Fruit fly (Drosophila melanogaster) whole organism, prepupa: ENCODE results near the gene MED4.

Source experiments
- Blimp-1 ChIP-seq: fragments of 200-800 bp; sonication (Bioruptor generic); optimal IDR thresholded peaks from 3 replicates; lab custom pipeline; 2017; ENCODE audit warnings: missing biosample characterization, missing genetic modification characterization, mild to moderate bottlenecking, moderate library complexity, missing genetic modification reagents
- CG10631 ChIP-seq: fragments of 200-800 bp; sonication (Bioruptor generic); optimal IDR thresholded peaks from 2 replicates; lab custom pipeline; 2016; ENCODE audit warnings: missing biosample characterization, missing genetic modification characterization
- CG10669 ChIP-seq: fragments of 200-800 bp; sonication (Bioruptor generic); optimal IDR thresholded peaks from 3 replicates; lab custom pipeline; 2018; ENCODE audit warnings: missing biosample characterization, mild to moderate bottlenecking, missing genetic modification characterization, moderate library complexity
- CG11902 ChIP-seq: fragments of 200-800 bp; sonication (Bioruptor generic); optimal IDR thresholded peaks from 3 replicates; lab custom pipeline; 2016; ENCODE audit warnings: missing biosample characterization, missing genetic modification characterization
- CG15336 ChIP-seq: fragments of 200-800 bp; sonication (Bioruptor generic); IDR thresholded peaks from 2 replicates; pipeline ENCODE4 v1.3.6; 2022; ENCODE audit warnings: missing biosample characterization, missing genetic modification characterization
- CG1621 ChIP-seq: fragments of 200-800 bp; sonication (Bioruptor generic); optimal IDR thresholded peaks from 3 replicates; lab custom pipeline; 2018; ENCODE audit warnings: missing biosample characterization, mild to moderate bottlenecking, missing genetic modification characterization
- CG16779 ChIP-seq: fragments of 200-800 bp; sonication (Bioruptor generic); optimal IDR thresholded peaks from 3 replicates; lab custom pipeline; 2017; ENCODE audit warnings: missing biosample characterization, mild to moderate bottlenecking, missing genetic modification characterization
- CG3032 ChIP-seq: fragments of 200-800 bp; optimal IDR thresholded peaks from 2 replicates; lab custom pipeline; 2019; ENCODE audit warnings: missing biosample characterization, mild to moderate bottlenecking, missing genetic modification characterization, moderate library complexity
- CG31627 ChIP-seq: fragments of 200-800 bp; sonication (Bioruptor generic); optimal IDR thresholded peaks from 3 replicates; lab custom pipeline; 2016; ENCODE audit warnings: missing biosample characterization, missing genetic modification characterization
- CG32006 ChIP-seq: fragments of 200-800 bp; sonication (Bioruptor generic); optimal IDR thresholded peaks from 3 replicates; lab custom pipeline; 2017; ENCODE audit warnings: missing biosample characterization, mild to moderate bottlenecking, missing genetic modification characterization
- CG34406 ChIP-seq: fragments of 200-800 bp; sonication (Bioruptor generic); optimal IDR thresholded peaks from 3 replicates; lab custom pipeline; 2016; ENCODE audit warnings: missing biosample characterization, missing genetic modification characterization
- CG4318 ChIP-seq: fragments of 200-800 bp; sonication (Bioruptor generic); optimal IDR thresholded peaks from 3 replicates; lab custom pipeline; 2017; ENCODE audit warnings: missing biosample characterization, mild to moderate bottlenecking, missing genetic modification characterization
- CG6163 ChIP-seq: fragments of 200-800 bp; sonication (Bioruptor generic); IDR thresholded peaks from 3 replicates; pipeline ENCODE4 v1.3.6; 2022; ENCODE audit warnings: missing biosample characterization, missing genetic modification characterization
- CG6276 ChIP-seq: fragments of 200-800 bp; sonication (Bioruptor generic); optimal IDR thresholded peaks from 2 replicates; lab custom pipeline; 2017; ENCODE audit warnings: missing biosample characterization, mild to moderate bottlenecking, missing genetic modification characterization
- CG6854 ChIP-seq: fragments of 200-800 bp; sonication (Bioruptor generic); optimal IDR thresholded peaks from 2 replicates; lab custom pipeline; 2017; ENCODE audit warnings: missing biosample characterization, mild to moderate bottlenecking, missing genetic modification characterization
- CG8119 ChIP-seq: fragments of 200-800 bp; sonication (Bioruptor generic); IDR thresholded peaks from 3 replicates; pipeline ENCODE4 v1.3.6; 2022; ENCODE audit warnings: missing biosample characterization, missing genetic modification characterization
- CG8632 ChIP-seq: fragments of 200-800 bp; sonication (Bioruptor generic); optimal IDR thresholded peaks from 3 replicates; lab custom pipeline; 2016; ENCODE audit warnings: missing biosample characterization, missing genetic modification characterization
- CG9139 ChIP-seq: fragments of 200-800 bp; sonication (Bioruptor generic); optimal IDR thresholded peaks from 3 replicates; lab custom pipeline; 2017; ENCODE audit warnings: missing biosample characterization, mild to moderate bottlenecking, missing genetic modification characterization
- Eip75B ChIP-seq: fragments of 200-800 bp; sonication (Bioruptor generic); optimal IDR thresholded peaks from 3 replicates; lab custom pipeline; 2016; ENCODE audit warnings: missing biosample characterization, missing genetic modification characterization
- Eip78C ChIP-seq: fragments of 200-800 bp; sonication (Bioruptor generic); peaks from one replicate; lab custom pipeline; 2016; ENCODE audit warnings: missing biosample characterization, missing genetic modification characterization
- Eip93F ChIP-seq: fragments of 200-800 bp; sonication (Bioruptor generic); optimal IDR thresholded peaks from 2 replicates; lab custom pipeline; 2016; ENCODE audit warnings: missing biosample characterization, mild to moderate bottlenecking, missing genetic modification characterization
- Ets96B ChIP-seq: fragments of 200-800 bp; optimal IDR thresholded peaks from 2 replicates; lab custom pipeline; 2019; ENCODE audit warnings: missing biosample characterization, mild to moderate bottlenecking, missing genetic modification characterization, moderate library complexity
- Hr38 ChIP-seq: sonication (Bioruptor generic); optimal IDR thresholded peaks from 2 replicates; lab custom pipeline; 2016; ENCODE audit warnings: missing biosample characterization, missing genetic modification characterization
- Hr39 ChIP-seq: fragments of 200-800 bp; sonication (Bioruptor generic); optimal IDR thresholded peaks from 2 replicates; lab custom pipeline; 2016; ENCODE audit warnings: missing biosample characterization, missing genetic modification characterization
- Hr4 ChIP-seq: fragments of 200-800 bp; sonication (Bioruptor generic); optimal IDR thresholded peaks from 3 replicates; lab custom pipeline; 2016; ENCODE audit warnings: missing biosample characterization, missing genetic modification characterization
- Lpt ChIP-seq: fragments of 200-800 bp; sonication (Bioruptor generic); optimal IDR thresholded peaks from 3 replicates; lab custom pipeline; 2016; ENCODE audit warnings: missing biosample characterization, missing genetic modification characterization
- Met ChIP-seq: fragments of 200-800 bp; sonication (Bioruptor generic); optimal IDR thresholded peaks from 3 replicates; lab custom pipeline; 2016; ENCODE audit warnings: missing biosample characterization, missing genetic modification characterization
- OdsH ChIP-seq: fragments of 200-800 bp; sonication (Bioruptor generic); optimal IDR thresholded peaks from 3 replicates; lab custom pipeline; 2016; ENCODE audit warnings: missing biosample characterization, missing genetic modification characterization
- Smox ChIP-seq: fragments of 200-800 bp; sonication (Bioruptor generic); optimal IDR thresholded peaks from 3 replicates; lab custom pipeline; 2016; ENCODE audit warnings: missing biosample characterization, missing genetic modification characterization
- Sox102F ChIP-seq: fragments of 200-800 bp; sonication (Bioruptor generic); optimal IDR thresholded peaks from 2 replicates; lab custom pipeline; 2016; ENCODE audit warnings: missing biosample characterization, mild to moderate bottlenecking, missing genetic modification characterization
- Sox14 ChIP-seq: fragments of 200-800 bp; sonication (Bioruptor generic); optimal IDR thresholded peaks from 3 replicates; lab custom pipeline; 2016; ENCODE audit warnings: missing biosample characterization, missing genetic modification characterization
- achi ChIP-seq: fragments of 200-800 bp; sonication (Bioruptor generic); optimal IDR thresholded peaks from 3 replicates; lab custom pipeline; 2016; ENCODE audit warnings: missing biosample characterization, missing genetic modification characterization
- acj6 ChIP-seq: fragments of 200-800 bp; sonication (Bioruptor generic); optimal IDR thresholded peaks from 3 replicates; lab custom pipeline; 2016; ENCODE audit warnings: missing biosample characterization, missing genetic modification characterization
- cyc ChIP-seq: fragments of 200-800 bp; sonication (Bioruptor generic); optimal IDR thresholded peaks from 3 replicates; lab custom pipeline; 2016; ENCODE audit warnings: missing biosample characterization, missing genetic modification characterization
- dac ChIP-seq: fragments of 200-800 bp; sonication (Bioruptor generic); optimal IDR thresholded peaks from 2 replicates; lab custom pipeline; 2017; ENCODE audit warnings: missing biosample characterization, mild to moderate bottlenecking, missing genetic modification characterization
- dsx ChIP-seq: fragments of 200-800 bp; optimal IDR thresholded peaks from 3 replicates; lab custom pipeline; 2019; ENCODE audit warnings: missing biosample characterization, mild to moderate bottlenecking, missing genetic modification characterization, moderate library complexity; ENCODE audit not compliant: poor library complexity, severe bottlenecking
- eg ChIP-seq: fragments of 200-800 bp; sonication (Bioruptor generic); IDR thresholded peaks from 3 replicates; pipeline ENCODE4 v1.3.6; 2022; ENCODE audit warnings: missing biosample characterization, missing genetic modification characterization
- esn ChIP-seq: fragments of 200-800 bp; sonication (Bioruptor generic); optimal IDR thresholded peaks from 2 replicates; lab custom pipeline; 2016; ENCODE audit warnings: missing biosample characterization, mild to moderate bottlenecking, missing genetic modification characterization, moderate library complexity
- fkh ChIP-seq: fragments of 200-800 bp; sonication (Bioruptor generic); optimal IDR thresholded peaks from 3 replicates; lab custom pipeline; 2017; ENCODE audit warnings: missing biosample characterization, mild to moderate bottlenecking, missing genetic modification characterization, moderate library complexity
- lz ChIP-seq: fragments of 200-800 bp; sonication (Bioruptor generic); optimal IDR thresholded peaks from 3 replicates; lab custom pipeline; 2016; ENCODE audit warnings: missing biosample characterization, missing genetic modification characterization
- net ChIP-seq: fragments of 200-800 bp; sonication (Bioruptor generic); optimal IDR thresholded peaks from 3 replicates; lab custom pipeline; 2016; ENCODE audit warnings: missing biosample characterization, missing genetic modification characterization
- salr ChIP-seq, 2 experiments: fragments of 200-800 bp; sonication (Bioruptor generic); optimal IDR thresholded peaks; 3 replicates each; lab custom pipeline; 2016 to 2018; ENCODE audit warnings: missing biosample characterization in 2 of 2, missing genetic modification characterization in 2 of 2, mild to moderate bottlenecking in 1 of 2
- spab ChIP-seq: fragments of 200-800 bp; sonication (Bioruptor generic); optimal IDR thresholded peaks from 2 replicates; lab custom pipeline; 2017; ENCODE audit warnings: missing biosample characterization, mild to moderate bottlenecking, missing genetic modification characterization, missing genetic modification reagents
- ss ChIP-seq, 2 experiments: fragments of 200-800 bp; sonication (Bioruptor generic); optimal IDR thresholded peaks; 2 replicates in 1 of 2; 3 replicates in 1 of 2; lab custom pipeline; 2017 to 2018; ENCODE audit warnings: mild to moderate bottlenecking in 2 of 2, missing biosample characterization in 2 of 2, missing genetic modification characterization in 2 of 2, moderate library complexity in 1 of 2
- svp ChIP-seq: fragments of 200-800 bp; sonication (Bioruptor generic); peaks from one replicate; lab custom pipeline; 2016; ENCODE audit warnings: missing biosample characterization, missing genetic modification characterization
- topi ChIP-seq: fragments of 200-800 bp; sonication (Bioruptor generic); optimal IDR thresholded peaks from 3 replicates; lab custom pipeline; 2016; ENCODE audit warnings: missing biosample characterization, missing genetic modification characterization
- vri ChIP-seq: fragments of 200-800 bp; sonication (Bioruptor generic); optimal IDR thresholded peaks from 3 replicates; lab custom pipeline; 2016; ENCODE audit warnings: missing biosample characterization, mild to moderate bottlenecking, missing genetic modification characterization

MED4 gene

DNA sequence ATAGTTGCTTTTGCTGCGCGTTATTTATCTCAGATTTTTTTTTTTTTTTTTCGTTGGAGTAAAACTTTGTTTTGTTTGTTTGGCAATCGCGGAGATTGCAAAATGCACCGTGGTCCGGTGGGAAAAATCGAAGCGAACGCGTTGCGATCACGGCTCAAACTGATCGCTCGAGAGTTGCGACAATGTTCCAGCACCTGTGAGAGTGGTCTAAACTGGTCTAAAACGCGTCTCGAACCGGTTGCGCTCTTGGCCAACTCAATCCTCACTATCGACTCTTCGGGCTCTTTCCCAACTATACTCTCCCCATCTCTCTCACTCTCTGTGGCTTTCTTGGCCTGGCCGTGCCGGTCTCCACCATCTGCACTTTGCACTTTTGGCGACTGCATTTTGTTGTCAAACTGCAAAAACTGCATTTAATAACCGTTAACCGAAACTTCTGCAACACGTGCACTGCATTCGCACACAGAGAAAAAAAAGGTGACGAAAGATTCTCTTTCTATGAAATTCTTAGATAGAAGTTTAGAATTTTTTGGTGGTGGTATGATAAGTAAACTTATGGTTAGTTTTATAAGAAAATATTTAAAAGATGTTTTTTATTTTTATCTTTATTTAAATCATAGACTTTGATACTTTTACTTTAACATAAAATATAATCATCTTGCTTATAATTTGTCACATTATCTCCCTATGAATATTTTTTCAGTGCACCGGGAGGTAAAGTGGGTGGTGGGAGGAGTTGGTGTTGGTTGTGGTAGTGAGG lies 13.6 kb upstream of the MED4 start, which contains the start of gene CG14830 (continued):
- TF ChIP-seq Sox102F (GFP tag; lab: Kevin White, UChicago) (no peak), topi (peak; percentile 41), Blimp-1 (GFP tag; lab: Kevin White, UChicago) (peak; percentile 49), fkh (GFP tag; lab: Kevin White, UChicago) (no peak), dsx (peak; percentile 49), Eip75B (GFP tag; lab: Kevin White, UChicago) (no peak), Hr39 (no peak), svp (peak; percentile 60), CG4318 (GFP tag; lab: Kevin White, UChicago) (no peak), spab (peak; percentile 74), CG8119 (GFP tag; lab: Robert Waterston, UW) (peak; percentile 49), CG6276 (GFP tag; lab: Kevin White, UChicago) (peak; percentile 81), CG9139 (GFP tag; lab: Kevin White, UChicago) (peak; percentile 55), eg (GFP tag; lab: Robert Waterston, UW) (peak; percentile 72), CG11902 (peak; percentile 32), Smox (peak; percentile 6), CG10631 (GFP tag; lab: Kevin White, UChicago) (no peak), lz (GFP tag; lab: Kevin White, UChicago) (no peak), Hr38 (GFP tag; lab: Kevin White, UChicago) (no peak), acj6 (GFP tag; lab: Kevin White, UChicago) (no peak)

DNA sequence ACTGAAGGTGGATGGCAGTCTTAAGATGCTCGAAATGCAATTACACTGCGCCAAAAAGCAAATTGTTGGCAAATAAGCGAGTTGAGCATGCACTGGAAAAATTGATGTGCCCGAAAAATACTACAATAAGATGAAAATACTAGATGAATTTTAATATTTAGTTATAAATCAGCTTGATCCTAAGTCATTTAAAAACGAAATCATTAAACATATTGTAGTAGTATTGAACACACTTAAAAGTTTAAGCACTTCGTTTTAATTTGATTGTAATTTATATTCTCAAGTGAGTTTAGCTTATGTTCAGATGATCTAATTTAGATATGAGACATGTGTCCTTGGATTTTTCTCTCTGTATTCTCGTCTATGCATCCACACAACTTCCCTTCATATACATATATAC lies 12.1 kb upstream of the MED4 start:
- TF ChIP-seq Ets96B (tag; lab: Kevin White, UChicago) (peak; percentile 52), ss (GFP tag; optimal IDR thresholded peaks at IDR 0.05; lab: Kevin White, UChicago) (peak; percentile 16 to 58), CG4318 (GFP tag; lab: Kevin White, UChicago) (peak; percentile 51), fkh (GFP tag; lab: Kevin White, UChicago) (no peak), CG10669 (GFP tag; lab: Kevin White, UChicago) (peak; percentile 67), net (GFP tag; lab: Kevin White, UChicago) (peak; percentile 44), OdsH (peak; percentile 56), CG6854 (GFP tag; lab: Kevin White, UChicago) (no peak), CG31627 (GFP tag; lab: Kevin White, UChicago) (no peak), CG1621 (no peak), CG34406 (GFP tag; lab: Kevin White, UChicago) (peak; percentile 31), cyc (no peak), Hr4 (GFP tag; lab: Kevin White, UChicago) (peak; percentile 63), achi (GFP tag; lab: Kevin White, UChicago) (peak; percentile 53), dsx (peak; percentile 54), spab (peak; percentile 67), CG8632 (GFP tag; lab: Kevin White, UChicago) (peak; percentile 40), dac (GFP tag; lab: Kevin White, UChicago) (no peak), Hr38 (GFP tag; lab: Kevin White, UChicago) (no peak), CG16779 (tag; lab: Kevin White, UChicago) (peak; percentile 7), CG9139 (GFP tag; lab: Kevin White, UChicago) (peak; percentile 45), Lpt (GFP tag; lab: Kevin White, UChicago) (no peak), CG10631 (GFP tag; lab: Kevin White, UChicago) (peak; percentile 51), CG15336 (GFP tag; lab: Robert Waterston, UW) (peak; percentile 69), Met (no peak), CG3032 (tag; lab: Kevin White, UChicago) (peak; percentile 68), Eip93F (GFP tag; lab: Kevin White, UChicago) (no peak), Sox102F (GFP tag; lab: Kevin White, UChicago) (no peak), Eip78C (GFP tag; lab: Kevin White, UChicago) (peak; percentile 91), acj6 (GFP tag; lab: Kevin White, UChicago) (peak; percentile 23), esn (GFP tag; lab: Kevin White, UChicago) (peak; percentile 22), CG32006 (GFP tag; lab: Kevin White, UChicago) (peak; percentile 56), eg (GFP tag; lab: Robert Waterston, UW) (peak; percentile 52; the same call in 2 of the 3 replicates), CG6163 (GFP tag; lab: Robert Waterston, UW) (peak; percentile 59; the same call in 1 of the 3 replicates), vri (GFP tag; lab: Kevin White, UChicago) (no peak), CG8119 (GFP tag; lab: Robert Waterston, UW) (peak; percentile 63; the same call in 2 of the 3 replicates), Blimp-1 (GFP tag; lab: Kevin White, UChicago) (no peak), salr (GFP tag; optimal IDR thresholded peaks at IDR 0.05; lab: Kevin White, UChicago) (peak in 1 of 2 experiments; percentile 23), Sox14 (peak; percentile 6)
